Fruit fly (Drosophila melanogaster): ENCODE results near the gene Sgs3.

Sgs3 gene

DNA sequence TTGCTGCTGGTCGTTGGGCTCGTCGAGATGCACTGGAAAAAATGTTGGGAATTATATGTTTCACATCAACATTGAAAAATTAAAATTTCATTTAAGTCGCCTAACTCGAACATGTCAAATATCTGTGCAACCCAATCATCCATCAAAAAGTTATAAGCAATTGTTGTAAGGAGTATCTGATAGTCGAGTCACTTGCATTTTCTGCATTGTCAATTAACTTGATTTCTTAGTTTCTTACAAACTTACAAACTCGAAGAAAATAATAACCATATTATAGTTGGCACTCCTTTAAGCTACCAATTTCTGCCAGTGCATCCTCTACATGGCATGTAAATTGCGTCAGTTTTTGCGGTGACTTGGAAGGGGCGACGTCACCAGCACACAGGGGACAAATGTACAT is 28.9 kb upstream of the Sgs3 start:
- TF ChIP-seq fd96Cb (tag; optimal IDR thresholded peaks at IDR 0.05) (peak; percentile 40), mld (GFP tag; IDR thresholded peaks at IDR 0.05; ENCODE audit: partially characterized antibody) (0 out of 3 replicates have a peak, but pooled peaks have one; percentile 26), CG9609 (GFP tag; optimal IDR thresholded peaks at IDR 0.05) (peak; percentile 27), az2 (GFP tag; optimal IDR thresholded peaks at IDR 0.05) (peak; percentile 46), Fer1 (GFP tag; optimal IDR thresholded peaks at IDR 0.05) (peak; percentile 28), ewg (GFP tag; optimal IDR thresholded peaks at IDR 0.05) (peak; percentile 9), Hr51 (GFP tag; optimal IDR thresholded peaks at IDR 0.05) (peak in 1 of 2 experiments; percentile 58), HmgZ (tag; optimal IDR thresholded peaks at IDR 0.05) (no peak), CG17361 (GFP tag; IDR thresholded peaks at IDR 0.05) (peak; percentile 61), chif (GFP tag; optimal IDR thresholded peaks at IDR 0.05) (peak; percentile 27 to 58), CG4820 (GFP tag; optimal IDR thresholded peaks at IDR 0.05) (peak; percentile 45), D (optimal IDR thresholded peaks at IDR 0.05) (no peak), D (GFP tag; optimal IDR thresholded peaks at IDR 0.05) (peak; percentile 63), CG13775 (GFP tag; optimal IDR thresholded peaks at IDR 0.05) (peak; percentile 31), D19A (tag; optimal IDR thresholded peaks at IDR 0.05) (peak; percentile 23), Atf3 (GFP tag; optimal IDR thresholded peaks at IDR 0.05) (no peak), Fer2 (tag; optimal IDR thresholded peaks at IDR 0.05) (no peak), CG31365 (tag; optimal IDR thresholded peaks at IDR 0.05) (no peak), CG11085 (GFP tag; IDR thresholded peaks at IDR 0.05) (no peak), CG6689 (GFP tag; IDR thresholded peaks at IDR 0.05) (peak; percentile 51; the same call in 1 of the 2 replicates), Hsf (GFP tag; optimal IDR thresholded peaks at IDR 0.05) (peak; percentile 49), CG17328 (GFP tag; IDR thresholded peaks at IDR 0.05) (peak; percentile 33; the same call in 1 of the 2 replicates), vvl (GFP tag; IDR thresholded peaks at IDR 0.05) (peak; percentile 33; the same call in 1 of the 2 replicates), CG17385 (GFP tag; optimal IDR thresholded peaks at IDR 0.05) (peak; percentile 27), NFAT (GFP tag; IDR thresholded peaks at IDR 0.05) (0 out of 2 replicates have a peak, but pooled peaks have one; percentile 2), gsb (GFP tag; IDR thresholded peaks at IDR 0.05) (no peak), Dref (GFP tag; IDR thresholded peaks at IDR 0.05) (no peak), CG17359 (tag; optimal IDR thresholded peaks at IDR 0.05) (peak; percentile 14), Dp (GFP tag; optimal IDR thresholded peaks at IDR 0.05) (no peak), Atf-2 (GFP tag; optimal IDR thresholded peaks at IDR 0.05) (peak; percentile 1), CG3847 (GFP tag; IDR thresholded peaks at IDR 0.05) (0 out of 2 replicates have a peak, but pooled peaks have one; percentile 9), CG8281 (tag; optimal IDR thresholded peaks at IDR 0.05) (no peak), Meics (GFP tag; optimal IDR thresholded peaks at IDR 0.05) (peak; percentile 40), Usf (GFP tag; optimal IDR thresholded peaks at IDR 0.05) (peak; percentile 18), CG18619 (GFP tag; optimal IDR thresholded peaks at IDR 0.05) (peak; percentile 32), CG9727 (GFP tag; optimal IDR thresholded peaks at IDR 0.05) (peak; percentile 65), CG10979 (tag; optimal IDR thresholded peaks at IDR 0.05) (peak; percentile 65), btn (GFP tag; optimal IDR thresholded peaks at IDR 0.05) (peak; percentile 29), CG3407 (GFP tag; optimal IDR thresholded peaks at IDR 0.05) (peak; percentile 14), Ets65A (GFP tag) (peak; percentile 95), Blimp-1 (GFP tag; optimal IDR thresholded peaks at IDR 0.05) (peak; percentile 52), pum (GFP tag; optimal IDR thresholded peaks at IDR 0.05) (peak; percentile 33), NC2α (GFP tag; optimal IDR thresholded peaks at IDR 0.05) (no peak), CG4360 (GFP tag; IDR thresholded peaks at IDR 0.05) (no peak), caup (GFP tag; optimal IDR thresholded peaks at IDR 0.05; ENCODE audit: severe bottlenecking) (peak; percentile 11), tin (GFP tag; optimal IDR thresholded peaks at IDR 0.05) (peak; percentile 35), run (tag; optimal IDR thresholded peaks at IDR 0.05) (no peak), shn (GFP tag; optimal IDR thresholded peaks at IDR 0.05) (peak; percentile 7), CG12659 (GFP tag; optimal IDR thresholded peaks at IDR 0.05) (peak; percentile 1), CG18764 (GFP tag; optimal IDR thresholded peaks at IDR 0.05) (peak; percentile 30), CG30403 (GFP tag; optimal IDR thresholded peaks at IDR 0.05) (peak; percentile 57)

All from whole organism, embryonic.